Worm (Caenorhabditis elegans) whole organism, young adult: ENCODE results near the gene sox-3.

Experiments used
- Y56A3A.18 ChIP-seq: fragments of 200-800 bp; sonication (Bioruptor generic); IDR thresholded peaks from 2 replicates; pipeline ENCODE4 v1.3.6; 2022; ENCODE audit warnings: missing genetic modification reagents, missing genetic modification characterization, missing compliant biosample characterization
- rec-8 ChIP-seq, 2 experiments: sonication (generic microtip); optimal IDR thresholded peaks; 2 replicates each; lab custom pipeline; 2016; ENCODE audit warnings: mild to moderate bottlenecking in 2 of 2, missing genetic modification characterization in 2 of 2, missing genetic modification reagents in 2 of 2, missing genotype in 2 of 2, missing biosample characterization in 1 of 2, missing compliant biosample characterization in 1 of 2, moderate library complexity in 1 of 2
- ztf-6 ChIP-seq: fragments of 200-800 bp; sonication (Bioruptor generic); IDR thresholded peaks from 2 replicates; pipeline ENCODE4 v1.3.6; 2022; ENCODE audit warnings: missing genetic modification reagents, missing genetic modification characterization, missing compliant biosample characterization

DNA sequence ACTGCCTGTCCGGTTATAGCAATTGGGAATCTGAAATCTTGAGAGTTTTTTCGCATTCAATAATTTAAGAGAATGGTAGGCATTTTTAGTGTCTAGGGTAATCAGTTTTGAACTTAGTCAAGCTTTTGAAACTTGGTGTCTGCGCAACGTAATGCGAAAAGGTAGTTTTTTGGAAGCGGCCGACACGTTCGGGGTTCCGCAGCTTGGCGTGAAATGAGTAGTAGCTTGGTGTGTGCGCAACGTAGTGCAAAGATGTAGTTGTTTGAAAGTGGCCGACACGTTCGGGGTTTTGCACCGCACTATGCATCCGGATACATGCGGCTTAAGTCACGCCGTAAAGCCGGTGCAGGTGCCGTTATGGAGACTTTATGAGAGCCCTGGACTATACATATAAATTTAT is 43.4 kb upstream of the sox-3 start:
- TF ChIP-seq Y56A3A.18 (GFP tag; lab: Robert Waterston, UW), result no peak
- TF ChIP-seq rec-8 (tag; optimal IDR thresholded peaks at IDR 0.05; lab: Kevin White, UChicago), result no peak
- no peak for TF ChIP-seq ztf-6
